Worm (Caenorhabditis elegans) whole organism, L2 larva: ENCODE data around the gene ptrg-1.

ENCODE experiments used
- ama-1 ChIP-seq: fragments of 150-350 bp; optimal IDR thresholded peaks from 2 replicates; lab custom pipeline; 2018; ENCODE audit warnings: inconsistent platforms
- blmp-1 ChIP-seq: sonication (generic microtip); optimal IDR thresholded peaks from 2 replicates; lab custom pipeline; 2017; ENCODE audit warnings: missing genetic modification characterization, mild to moderate bottlenecking, missing compliant biosample characterization, antibody characterized with exemption, moderate library complexity; ENCODE audit not compliant: insufficient read depth
- ceh-16 ChIP-seq: fragments of 150-350 bp; optimal IDR thresholded peaks from 2 replicates; lab custom pipeline; 2014; ENCODE audit warnings: missing biosample characterization, missing genetic modification characterization
- lin-13 ChIP-seq: fragments of 150-350 bp; optimal IDR thresholded peaks from 2 replicates; lab custom pipeline; 2014; ENCODE audit warnings: missing biosample characterization, missing genetic modification reagents, missing genetic modification characterization
- lsy-2 ChIP-seq, 2 experiments: fragments of 150-350 bp in 1 of 2; sonication (generic microtip) in 1 of 2; optimal IDR thresholded peaks; 2 replicates each; lab custom pipeline; 2014 to 2017; ENCODE audit warnings: missing biosample characterization in 2 of 2, missing genetic modification characterization in 2 of 2
- nhr-11 ChIP-seq: fragments of 150-350 bp; optimal IDR thresholded peaks from 2 replicates; lab custom pipeline; 2014; ENCODE audit warnings: missing biosample characterization, missing genetic modification characterization
- nhr-237 ChIP-seq: fragments of 150-350 bp; optimal IDR thresholded peaks from 2 replicates; lab custom pipeline; 2014; ENCODE audit warnings: missing biosample characterization, missing genetic modification characterization
- nhr-77 ChIP-seq: fragments of 150-350 bp; optimal IDR thresholded peaks from 2 replicates; lab custom pipeline; 2014; ENCODE audit warnings: missing biosample characterization, missing genetic modification characterization
- skn-1 ChIP-seq: sonication (generic microtip); optimal IDR thresholded peaks from 2 replicates; lab custom pipeline; 2017; ENCODE audit warnings: missing biosample characterization, missing genetic modification characterization
- snpc-4 ChIP-seq: fragments of 150-350 bp; optimal IDR thresholded peaks from 2 replicates; lab custom pipeline; 2014; ENCODE audit warnings: missing biosample characterization, missing genetic modification characterization
- unc-55 ChIP-seq: fragments of 150-350 bp; sonication (generic microtip); optimal IDR thresholded peaks from 3 replicates; lab custom pipeline; 2014; ENCODE audit warnings: missing biosample characterization, missing genetic modification reagents, missing genetic modification characterization
- unc-62 ChIP-seq: fragments of 150-350 bp; optimal IDR thresholded peaks from 2 replicates; lab custom pipeline; 2014; ENCODE audit warnings: missing biosample characterization, missing genetic modification reagents, missing genetic modification characterization

- no peak for TF ChIP-seq ama-1
- no peak for TF ChIP-seq skn-1 (tag; lab: Kevin White, UChicago)
- TF ChIP-seq nhr-11 (tag; lab: Kevin White, UChicago), result no peak
- TF ChIP-seq nhr-237, result no peak
- TF ChIP-seq lin-13 (GFP tag; lab: Kevin White, UChicago), result no peak
- TF ChIP-seq unc-55 (GFP tag; lab: Kevin White, UChicago), result no peak
- no peak for TF ChIP-seq unc-62 (GFP tag; lab: Kevin White, UChicago)
- no peak for TF ChIP-seq snpc-4
- no peak for TF ChIP-seq nhr-77 (tag; lab: Kevin White, UChicago)
- no peak for TF ChIP-seq lsy-2 (tag; optimal IDR thresholded peaks at IDR 0.05; lab: Kevin White, UChicago)
- no peak for TF ChIP-seq blmp-1 (tag; lab: Kevin White, UChicago)
- TF ChIP-seq ceh-16 (tag; lab: Kevin White, UChicago), result no peak
These were observed 44.8 kb upstream of the ptrg-1 start, which contains the start of gene ech-8 for ce11 chrIV:10239045-10239444.
